Fruit fly (Drosophila melanogaster) whole organism, embryonic: ENCODE measurements around the gene CG15629.

Experiments used
- Atf6 ChIP-seq: fragments of 200-800 bp; sonication (Bioruptor generic); IDR thresholded peaks from 2 replicates; pipeline ENCODE4 v1.3.6; 2022; ENCODE audit warnings: missing biosample characterization, missing genetic modification characterization
- B-H2 ChIP-seq: fragments of 200-800 bp; sonication (Bioruptor generic); optimal IDR thresholded peaks from 2 replicates; lab custom pipeline; 2018; ENCODE audit warnings: missing biosample characterization, mild to moderate bottlenecking, missing genetic modification characterization
- BEAF-32 ChIP-seq: fragments of 200-800 bp; sonication (Bioruptor generic); optimal IDR thresholded peaks from 3 replicates; lab custom pipeline; 2017; ENCODE audit warnings: missing biosample characterization, missing genetic modification characterization, mild to moderate bottlenecking, moderate library complexity, missing genetic modification reagents
- CG11085 ChIP-seq: fragments of 200-800 bp; sonication (Bioruptor generic); IDR thresholded peaks from 2 replicates; pipeline ENCODE4 v1.3.6; 2022; ENCODE audit warnings: missing biosample characterization, missing genetic modification characterization
- CG11723 ChIP-seq: fragments of 200-800 bp; sonication (Bioruptor generic); optimal IDR thresholded peaks from 2 replicates; lab custom pipeline; 2017; ENCODE audit warnings: missing biosample characterization, mild to moderate bottlenecking, missing genetic modification characterization
- CG12071 ChIP-seq: fragments of 200-800 bp; sonication (Bioruptor generic); optimal IDR thresholded peaks from 3 replicates; lab custom pipeline; 2018; ENCODE audit warnings: missing biosample characterization, mild to moderate bottlenecking, missing genetic modification characterization
- CG12236 ChIP-seq: fragments of 200-800 bp; sonication (Bioruptor generic); optimal IDR thresholded peaks from 2 replicates; lab custom pipeline; 2016; ENCODE audit warnings: missing biosample characterization, missing genetic modification characterization
- CG12659 ChIP-seq: fragments of 200-800 bp; sonication (Bioruptor generic); optimal IDR thresholded peaks from 3 replicates; lab custom pipeline; 2017; ENCODE audit warnings: mild to moderate bottlenecking, missing biosample characterization, missing genetic modification reagents, missing genetic modification characterization
- CG12744 ChIP-seq: fragments of 200-800 bp; sonication (Bioruptor generic); optimal IDR thresholded peaks from 2 replicates; lab custom pipeline; 2016; ENCODE audit warnings: missing biosample characterization, missing genetic modification characterization
- CG12942 ChIP-seq: fragments of 200-800 bp; sonication (Bioruptor generic); optimal IDR thresholded peaks from 3 replicates; lab custom pipeline; 2016; ENCODE audit warnings: missing biosample characterization, missing genetic modification characterization
- CG13123 ChIP-seq: fragments of 200-800 bp; sonication (Bioruptor generic); optimal IDR thresholded peaks from 2 replicates; lab custom pipeline; 2016; ENCODE audit warnings: missing biosample characterization, missing genetic modification characterization
- CG14965 ChIP-seq: fragments of 200-800 bp; sonication (Bioruptor generic); optimal IDR thresholded peaks from 2 replicates; lab custom pipeline; 2016; ENCODE audit warnings: missing biosample characterization, missing genetic modification characterization, borderline replicate concordance
- CG15073 ChIP-seq: fragments of 200-800 bp; sonication (Bioruptor generic); optimal IDR thresholded peaks from 2 replicates; lab custom pipeline; 2016; ENCODE audit warnings: missing biosample characterization, missing genetic modification characterization
- CG17829 ChIP-seq: fragments of 200-800 bp; optimal IDR thresholded peaks from 2 replicates; lab custom pipeline; 2019; ENCODE audit warnings: missing biosample characterization, mild to moderate bottlenecking, missing genetic modification characterization, moderate library complexity
- CG18011 ChIP-seq: fragments of 200-800 bp; sonication (Bioruptor generic); optimal IDR thresholded peaks from 2 replicates; lab custom pipeline; 2017; ENCODE audit warnings: missing biosample characterization, missing genetic modification characterization, mild to moderate bottlenecking, moderate library complexity, missing genotype
- CG18262 ChIP-seq: fragments of 200-800 bp; optimal IDR thresholded peaks from 3 replicates; lab custom pipeline; 2019; ENCODE audit warnings: missing biosample characterization, mild to moderate bottlenecking, missing genetic modification characterization, moderate library complexity
- CG2116 ChIP-seq: fragments of 200-800 bp; sonication (Bioruptor generic); optimal IDR thresholded peaks from 3 replicates; lab custom pipeline; 2018; ENCODE audit warnings: missing biosample characterization, mild to moderate bottlenecking, missing genetic modification characterization
- CG31441 ChIP-seq: fragments of 200-800 bp; sonication (Bioruptor generic); IDR thresholded peaks from 2 replicates; pipeline ENCODE4 v1.3.6; 2022; ENCODE audit warnings: missing biosample characterization, missing genetic modification characterization
- CG3995 ChIP-seq: fragments of 200-800 bp; sonication (Bioruptor generic); optimal IDR thresholded peaks from 3 replicates; lab custom pipeline; 2016; ENCODE audit warnings: missing biosample characterization, missing genetic modification characterization
- CG4282 ChIP-seq: fragments of 200-800 bp; sonication (Bioruptor generic); optimal IDR thresholded peaks from 2 replicates; lab custom pipeline; 2016; ENCODE audit warnings: missing biosample characterization, missing genetic modification characterization
- CG4424 ChIP-seq: fragments of 200-800 bp; sonication (Bioruptor generic); optimal IDR thresholded peaks from 3 replicates; lab custom pipeline; 2016; ENCODE audit warnings: missing biosample characterization, missing genetic modification characterization
- CG6854 ChIP-seq: fragments of 200-800 bp; sonication (Bioruptor generic); optimal IDR thresholded peaks from 3 replicates; lab custom pipeline; 2017; ENCODE audit warnings: missing biosample characterization, mild to moderate bottlenecking, missing genetic modification characterization
- CG7372 ChIP-seq: fragments of 200-800 bp; sonication (Bioruptor generic); IDR thresholded peaks from 2 replicates; pipeline ENCODE4 v1.3.6; 2022; ENCODE audit warnings: missing biosample characterization, missing genetic modification characterization
- CG7963 ChIP-seq: fragments of 200-800 bp; sonication (Bioruptor generic); IDR thresholded peaks from 3 replicates; pipeline ENCODE4 v1.3.6; 2022; ENCODE audit warnings: missing biosample characterization, missing genetic modification characterization; ENCODE audit not compliant: partially characterized antibody
- CG9817 ChIP-seq: fragments of 200-800 bp; sonication (Bioruptor generic); optimal IDR thresholded peaks from 2 replicates; lab custom pipeline; 2018; ENCODE audit warnings: missing biosample characterization, mild to moderate bottlenecking, missing genetic modification characterization, moderate library complexity
- Elba2 ChIP-seq: fragments of 200-800 bp; sonication (Bioruptor generic); optimal IDR thresholded peaks from 3 replicates; lab custom pipeline; 2016; ENCODE audit warnings: missing biosample characterization, missing genetic modification characterization
- Fer2 ChIP-seq: fragments of 200-800 bp; sonication (Bioruptor generic); optimal IDR thresholded peaks from 2 replicates; lab custom pipeline; 2018; ENCODE audit warnings: missing biosample characterization, mild to moderate bottlenecking, missing genetic modification characterization, moderate library complexity
- Hsf ChIP-seq: fragments of 200-800 bp; sonication (Bioruptor generic); optimal IDR thresholded peaks from 3 replicates; lab custom pipeline; 2016; ENCODE audit warnings: missing biosample characterization, missing genetic modification characterization
- Mrtf ChIP-seq: fragments of 200-800 bp; sonication (Bioruptor generic); IDR thresholded peaks from 3 replicates; pipeline ENCODE4 v1.3.6; 2022; ENCODE audit warnings: missing biosample characterization, missing genetic modification characterization
- NFAT ChIP-seq: fragments of 200-800 bp; sonication (Bioruptor generic); IDR thresholded peaks from 2 replicates; pipeline ENCODE4 v1.3.6; 2022; ENCODE audit warnings: missing biosample characterization, missing genetic modification characterization
- Nf-YC ChIP-seq: fragments of 200-800 bp; optimal IDR thresholded peaks from 3 replicates; lab custom pipeline; 2019; ENCODE audit warnings: missing biosample characterization, mild to moderate bottlenecking, missing genetic modification characterization, moderate library complexity
- Optix ChIP-seq: fragments of 200-800 bp; sonication (Bioruptor generic); IDR thresholded peaks from 3 replicates; pipeline ENCODE4 v1.3.6; 2022; ENCODE audit warnings: missing biosample characterization, missing genetic modification characterization
- Poxn ChIP-seq: fragments of 200-800 bp; sonication (Bioruptor generic); IDR thresholded peaks from 2 replicates; pipeline ENCODE4 v1.3.6; 2022; ENCODE audit warnings: missing biosample characterization, missing genetic modification characterization
- Tbp ChIP-seq: fragments of >200 bp; optimal IDR thresholded peaks from 2 replicates; lab custom pipeline; 2018; ENCODE audit warnings: missing biosample characterization, missing genetic modification characterization
- Xrp1 ChIP-seq: fragments of 200-800 bp; sonication (Bioruptor generic); IDR thresholded peaks from 2 replicates; pipeline ENCODE4 v1.3.6; 2022; ENCODE audit warnings: missing biosample characterization, missing genetic modification characterization
- ab ChIP-seq: fragments of 200-800 bp; sonication (Bioruptor generic); optimal IDR thresholded peaks from 2 replicates; lab custom pipeline; 2016; ENCODE audit warnings: missing biosample characterization, missing genetic modification characterization
- ara ChIP-seq: fragments of 200-800 bp; sonication (Bioruptor generic); IDR thresholded peaks from 2 replicates; pipeline ENCODE4 v1.3.6; 2022; ENCODE audit warnings: missing biosample characterization, missing genetic modification characterization
- az2 ChIP-seq: fragments of 200-800 bp; sonication (Bioruptor generic); optimal IDR thresholded peaks from 3 replicates; lab custom pipeline; 2016; ENCODE audit warnings: missing biosample characterization, missing genetic modification characterization
- ci ChIP-seq: fragments of 200-800 bp; sonication (Bioruptor generic); IDR thresholded peaks from 3 replicates; pipeline ENCODE4 v1.3.6; 2022; ENCODE audit warnings: missing biosample characterization, missing genetic modification characterization
- jing ChIP-seq: fragments of 200-800 bp; sonication (Bioruptor generic); optimal IDR thresholded peaks from 2 replicates; lab custom pipeline; 2018; ENCODE audit warnings: missing biosample characterization, mild to moderate bottlenecking, missing genetic modification characterization
- lilli ChIP-seq: fragments of 200-800 bp; sonication (Bioruptor generic); optimal IDR thresholded peaks from 3 replicates; lab custom pipeline; 2016; ENCODE audit warnings: missing biosample characterization, missing genetic modification characterization
- lov ChIP-seq, 2 experiments: fragments of 200-800 bp in 1 of 2; fragments of >200 bp in 1 of 2; sonication (Bioruptor generic) in 1 of 2; IDR thresholded peaks in 1 of 2; optimal IDR thresholded peaks in 1 of 2; 2 replicates in 1 of 2; 3 replicates in 1 of 2; pipeline versions ENCODE4 v1.3.6 to Lab custom; 2017 to 2022; ENCODE audit warnings: missing biosample characterization in 1 of 2, missing genetic modification characterization in 1 of 2
- maf-S ChIP-seq: fragments of 200-800 bp; sonication (Bioruptor generic); optimal IDR thresholded peaks from 2 replicates; lab custom pipeline; 2016; ENCODE audit warnings: missing biosample characterization, missing genetic modification characterization
- nau ChIP-seq: fragments of 200-800 bp; sonication (Bioruptor generic); optimal IDR thresholded peaks from 3 replicates; lab custom pipeline; 2017; ENCODE audit warnings: missing biosample characterization, mild to moderate bottlenecking, missing genetic modification characterization, missing genetic modification reagents
- phol ChIP-seq: fragments of 200-800 bp; sonication (Bioruptor generic); optimal IDR thresholded peaks from 3 replicates; lab custom pipeline; 2018; ENCODE audit warnings: missing biosample characterization, mild to moderate bottlenecking, missing genetic modification characterization, moderate library complexity
- shn ChIP-seq: fragments of 200-800 bp; sonication (Bioruptor generic); optimal IDR thresholded peaks from 3 replicates; lab custom pipeline; 2016; ENCODE audit warnings: missing biosample characterization, missing genetic modification characterization
- slbo ChIP-seq: fragments of 200-800 bp; sonication (Bioruptor generic); IDR thresholded peaks from 2 replicates; pipeline ENCODE4 v1.3.6; 2022; ENCODE audit warnings: missing biosample characterization, missing genetic modification characterization
- vfl ChIP-seq: fragments of 200-800 bp; sonication (Bioruptor generic); optimal IDR thresholded peaks from 2 replicates; lab custom pipeline; 2016; ENCODE audit warnings: missing biosample characterization, missing genetic modification characterization
- vvl ChIP-seq: fragments of 200-800 bp; sonication (Bioruptor generic); IDR thresholded peaks from 2 replicates; pipeline ENCODE4 v1.3.6; 2022; ENCODE audit warnings: missing biosample characterization, missing genetic modification characterization
- zen2 ChIP-seq: fragments of 200-800 bp; sonication (Bioruptor generic); IDR thresholded peaks from 3 replicates; pipeline ENCODE4 v1.3.6; 2022; ENCODE audit warnings: missing biosample characterization, missing genetic modification characterization; ENCODE audit not compliant: partially characterized antibody

The CG15629 gene

dm6 chr2L:4847191-4847853 is 34.5 kb downstream of the CG15629 start, which contains the start of the genes mxt and CG11927 (continued):
- no peak for TF ChIP-seq ab (GFP tag; lab: Kevin White, UChicago)
- no peak for TF ChIP-seq CG6854 (GFP tag; lab: Kevin White, UChicago)
- TF ChIP-seq CG11723: no peak
- peak; percentile 86 for TF ChIP-seq zen2 (GFP tag; lab: Robert Waterston, UW)
- TF ChIP-seq Poxn (GFP tag; lab: Robert Waterston, UW): no peak
- peak; percentile 22 for TF ChIP-seq B-H2
- TF ChIP-seq Xrp1 (GFP tag; lab: Robert Waterston, UW): no peak; the same call in 1 of the 2 replicates
- peak; percentile 57 for TF ChIP-seq CG4424 (GFP tag; lab: Kevin White, UChicago)
- TF ChIP-seq Hsf (GFP tag; lab: Kevin White, UChicago): peak; percentile 50
- no peak for TF ChIP-seq Elba2
- peak; percentile 9 for TF ChIP-seq maf-S (GFP tag; lab: Kevin White, UChicago)
- peak; percentile 68 for TF ChIP-seq CG3995 (GFP tag; lab: Kevin White, UChicago)
- 0 out of 2 replicates have a peak, but pooled peaks have one; percentile 41 for TF ChIP-seq CG11085 (GFP tag; lab: Robert Waterston, UW)
- TF ChIP-seq lov (optimal IDR thresholded peaks at IDR 0.05; lab: Kevin White, UChicago): no peak
- TF ChIP-seq lov (GFP tag; IDR thresholded peaks at IDR 0.05; lab: Robert Waterston, UW): no peak
- TF ChIP-seq Mrtf (GFP tag; lab: Robert Waterston, UW): peak; percentile 27; the same call in 1 of the 3 replicates
- no peak for TF ChIP-seq CG12071 (GFP tag; lab: Kevin White, UChicago)
- 0 out of 2 replicates have a peak, but pooled peaks have one; percentile 37 for TF ChIP-seq ara
- TF ChIP-seq CG9817 (tag; lab: Kevin White, UChicago): peak; percentile 55
- TF ChIP-seq Fer2 (tag; lab: Kevin White, UChicago): peak; percentile 12
- no peak for TF ChIP-seq jing
- peak; percentile 26 for TF ChIP-seq Nf-YC (tag; lab: Kevin White, UChicago)
- peak; percentile 44; the same call in 1 of the 2 replicates for TF ChIP-seq vvl (GFP tag; lab: Robert Waterston, UW)
- no peak for TF ChIP-seq CG18011
- TF ChIP-seq CG14965: no peak
- TF ChIP-seq phol (tag; lab: Kevin White, UChicago): peak; percentile 47
- TF ChIP-seq CG15073 (GFP tag; lab: Kevin White, UChicago): no peak
- TF ChIP-seq Optix (GFP tag; lab: Robert Waterston, UW): peak; percentile 40; the same call in 1 of the 3 replicates
- TF ChIP-seq az2: peak; percentile 68
- peak; percentile 86 for TF ChIP-seq BEAF-32 (GFP tag; lab: Kevin White, UChicago)
- peak; percentile 75 for TF ChIP-seq lilli
- no peak for TF ChIP-seq CG7372 (GFP tag; lab: Robert Waterston, UW)
- no peak for TF ChIP-seq CG4282 (GFP tag; lab: Kevin White, UChicago)
- no peak for TF ChIP-seq Tbp (GFP tag; lab: Kevin White, UChicago)
- peak; percentile 86 for TF ChIP-seq slbo
- TF ChIP-seq shn: peak; percentile 49
- no peak for TF ChIP-seq CG31441 (GFP tag; lab: Robert Waterston, UW)
- no peak for TF ChIP-seq CG12744
- TF ChIP-seq vfl (GFP tag; lab: Kevin White, UChicago): peak; percentile 8
- peak; percentile 72 for TF ChIP-seq ci
- peak; percentile 57 for TF ChIP-seq CG12659 (GFP tag; lab: Kevin White, UChicago)
- TF ChIP-seq nau (GFP tag; lab: Kevin White, UChicago): no peak
- TF ChIP-seq NFAT: peak; percentile 77
- peak; percentile 7 for TF ChIP-seq CG12942 (GFP tag; lab: Kevin White, UChicago)
- peak; percentile 40 for TF ChIP-seq CG18262 (tag; lab: Kevin White, UChicago)
- peak; percentile 53 for TF ChIP-seq CG2116 (GFP tag; lab: Kevin White, UChicago)
- no peak for TF ChIP-seq CG13123
- TF ChIP-seq CG7963 (GFP tag; lab: Robert Waterston, UW): peak; percentile 77
- peak; percentile 17 for TF ChIP-seq CG17829 (tag; lab: Kevin White, UChicago)
- TF ChIP-seq Atf6 (GFP tag; lab: Robert Waterston, UW): no peak
- no peak for TF ChIP-seq CG12236
